Worm (Caenorhabditis elegans) whole organism, mixed stage, embryonic: ENCODE results near the gene sre-6.

ENCODE experiments used
- M03D4.4 ChIP-seq: sonication (generic microtip); optimal IDR thresholded peaks from 2 replicates; lab custom pipeline; 2017; ENCODE audit warnings: mild to moderate bottlenecking, missing genetic modification characterization, missing compliant biosample characterization
- bed-3 ChIP-seq: fragments of 200-800 bp; sonication (Bioruptor generic); optimal IDR thresholded peaks from 3 replicates; lab custom pipeline; 2018; ENCODE audit warnings: mild to moderate bottlenecking, missing genetic modification characterization, moderate library complexity, missing compliant biosample characterization
- blmp-1 ChIP-seq: fragments of 150-350 bp; optimal IDR thresholded peaks from 2 replicates; lab custom pipeline; 2014; ENCODE audit warnings: missing biosample characterization, missing genetic modification characterization
- ceh-43 ChIP-seq: fragments of 200-800 bp; sonication (Bioruptor generic); optimal IDR thresholded peaks from 2 replicates; lab custom pipeline; 2018; ENCODE audit warnings: mild to moderate bottlenecking, missing genetic modification characterization, moderate library complexity, missing compliant biosample characterization
- ceh-83 ChIP-seq: fragments of 200-800 bp; sonication (Bioruptor generic); optimal IDR thresholded peaks from 2 replicates; lab custom pipeline; 2018; ENCODE audit warnings: mild to moderate bottlenecking, missing genetic modification characterization, missing compliant biosample characterization
- ces-1 ChIP-seq: fragments of 150-350 bp; optimal IDR thresholded peaks from 2 replicates; lab custom pipeline; 2014; ENCODE audit warnings: missing biosample characterization, missing genetic modification reagents, missing genetic modification characterization
- cnd-1 ChIP-seq: fragments of 200-800 bp; sonication (Bioruptor generic); optimal IDR thresholded peaks from 2 replicates; lab custom pipeline; 2018; ENCODE audit warnings: mild to moderate bottlenecking, missing genetic modification characterization, missing compliant biosample characterization
- drap-1 ChIP-seq: fragments of 200-800 bp; sonication (Bioruptor generic); optimal IDR thresholded peaks from 3 replicates; lab custom pipeline; 2018; ENCODE audit warnings: mild to moderate bottlenecking, missing genetic modification characterization, missing compliant biosample characterization
- flh-1 ChIP-seq: fragments of 200-800 bp; sonication (Bioruptor generic); optimal IDR thresholded peaks from 2 replicates; lab custom pipeline; 2018; ENCODE audit warnings: mild to moderate bottlenecking, missing genetic modification characterization, moderate library complexity, missing compliant biosample characterization
- ham-2 ChIP-seq: fragments of 200-800 bp; sonication (Bioruptor generic); optimal IDR thresholded peaks from 2 replicates; lab custom pipeline; 2018; ENCODE audit warnings: mild to moderate bottlenecking, missing genetic modification characterization, missing compliant biosample characterization
- hlh-1 ChIP-seq: fragments of 150-350 bp; optimal IDR thresholded peaks from 2 replicates; lab custom pipeline; 2014; ENCODE audit warnings: missing biosample characterization, missing genetic modification reagents, missing genetic modification characterization
- lin-13 ChIP-seq: fragments of 150-350 bp; optimal IDR thresholded peaks from 2 replicates; lab custom pipeline; 2014; ENCODE audit warnings: missing biosample characterization, missing genetic modification characterization
- lin-32 ChIP-seq: fragments of 200-800 bp; sonication (Bioruptor generic); optimal IDR thresholded peaks from 2 replicates; lab custom pipeline; 2018; ENCODE audit warnings: mild to moderate bottlenecking, missing genetic modification characterization, missing compliant biosample characterization
- lsy-2 ChIP-seq: fragments of 150-350 bp; optimal IDR thresholded peaks from 2 replicates; lab custom pipeline; 2014; ENCODE audit warnings: missing biosample characterization, missing genetic modification characterization
- mab-5 ChIP-seq: fragments of 150-350 bp; optimal IDR thresholded peaks from 2 replicates; lab custom pipeline; 2014; ENCODE audit warnings: missing biosample characterization, missing genetic modification characterization
- mep-1 ChIP-seq: fragments of 150-350 bp; optimal IDR thresholded peaks from 2 replicates; lab custom pipeline; 2017; ENCODE audit warnings: missing biosample characterization, missing genetic modification reagents, missing genetic modification characterization, inconsistent platforms
- mls-2 ChIP-seq: sonication (generic microtip); optimal IDR thresholded peaks from 2 replicates; lab custom pipeline; 2016; ENCODE audit warnings: mild to moderate bottlenecking, missing genetic modification characterization, moderate library complexity, missing compliant biosample characterization
- nhr-12 ChIP-seq: fragments of 150-350 bp; optimal IDR thresholded peaks from 2 replicates; lab custom pipeline; 2014; ENCODE audit warnings: missing biosample characterization, missing genetic modification characterization
- nhr-237 ChIP-seq: fragments of 150-350 bp; optimal IDR thresholded peaks from 2 replicates; lab custom pipeline; 2014; ENCODE audit warnings: missing biosample characterization, missing genetic modification characterization
- nhr-28 ChIP-seq: fragments of 150-350 bp; optimal IDR thresholded peaks from 2 replicates; lab custom pipeline; 2014; ENCODE audit warnings: missing biosample characterization, missing genetic modification characterization
- nhr-76 ChIP-seq: sonication (generic microtip); optimal IDR thresholded peaks from 2 replicates; lab custom pipeline; 2017; ENCODE audit warnings: missing biosample characterization, missing genetic modification characterization
- pha-4 ChIP-seq: fragments of 150-350 bp; optimal IDR thresholded peaks from 2 replicates; lab custom pipeline; 2018; ENCODE audit warnings: missing biosample characterization, missing genetic modification reagents, missing genetic modification characterization
- sem-2 ChIP-seq: fragments of 200-800 bp; sonication (Bioruptor generic); optimal IDR thresholded peaks from 2 replicates; lab custom pipeline; 2018; ENCODE audit warnings: mild to moderate bottlenecking, missing genetic modification characterization, missing compliant biosample characterization
- snpc-4 ChIP-seq: fragments of 150-350 bp; optimal IDR thresholded peaks from 2 replicates; lab custom pipeline; 2014; ENCODE audit warnings: missing biosample characterization, missing genetic modification characterization
- sptf-1 ChIP-seq: sonication (generic microtip); optimal IDR thresholded peaks from 2 replicates; lab custom pipeline; 2017; ENCODE audit warnings: mild to moderate bottlenecking, missing genetic modification characterization, moderate library complexity, missing compliant biosample characterization
- tbx-8 ChIP-seq: fragments of 200-800 bp; sonication (Bioruptor generic); optimal IDR thresholded peaks from 2 replicates; lab custom pipeline; 2018; ENCODE audit warnings: mild to moderate bottlenecking, missing genetic modification characterization, moderate library complexity, missing compliant biosample characterization
- unc-120 ChIP-seq: sonication (generic microtip); optimal IDR thresholded peaks from 2 replicates; lab custom pipeline; 2017; ENCODE audit warnings: missing genetic modification characterization, missing compliant biosample characterization; ENCODE audit not compliant: poor library complexity, severe bottlenecking
- unc-39 ChIP-seq: fragments of 150-350 bp; optimal IDR thresholded peaks from 2 replicates; lab custom pipeline; 2014; ENCODE audit warnings: missing biosample characterization, missing genetic modification characterization
- unc-62 ChIP-seq: fragments of 150-350 bp; optimal IDR thresholded peaks from 2 replicates; lab custom pipeline; 2014; ENCODE audit warnings: missing biosample characterization, missing genetic modification reagents, missing genetic modification characterization
- zip-8 ChIP-seq: fragments of 150-350 bp; optimal IDR thresholded peaks from 2 replicates; lab custom pipeline; 2014; ENCODE audit warnings: missing biosample characterization, missing genetic modification characterization

The sre-6 gene

ce11 chrV:10736756-10737155, 25.8 kb downstream of the sre-6 start, which contains the start of the genes mre-11 and wdr-5.3:
mre-11 (minus strand) TSS chrV:10736868.
wdr-5.3 (plus strand) TSS chrV:10737116.
- peak; percentile 23 for TF ChIP-seq lin-13 (tag; lab: Kevin White, UChicago)
- no peak for TF ChIP-seq ces-1

- TF ChIP-seq mab-5 (tag; lab: Kevin White, UChicago) (no peak), pha-4 (tag; lab: Kevin White, UChicago) (no peak), sem-2 (no peak), nhr-237 (tag; lab: Kevin White, UChicago) (no peak), sptf-1 (tag; lab: Kevin White, UChicago) (no peak), lin-32 (GFP tag; lab: Kevin White, UChicago) (no peak)
Observed at ce11 chrV:10731989-10732472, 30.6 kb downstream of the sre-6 start, which contains the start of gene T28B11.1. T28B11.1 (minus strand) TSS chrV:10732422.

- TF ChIP-seq M03D4.4 (tag; lab: Kevin White, UChicago), result no peak
- TF ChIP-seq unc-39 (tag; lab: Kevin White, UChicago), result no peak
- peak; percentile 41 for TF ChIP-seq hlh-1 (tag; lab: Kevin White, UChicago)
- TF ChIP-seq unc-62 (GFP tag; lab: Kevin White, UChicago), result peak; percentile 21
Observed at ce11 chrV:10730824-10731416, 31.7 kb downstream of the sre-6 start.

ce11 chrV:10729456-10729904, 33.1 kb downstream of the sre-6 start:
- no peak for TF ChIP-seq hlh-1 (tag; lab: Kevin White, UChicago)
- no peak for TF ChIP-seq bed-3 (GFP tag; lab: Kevin White, UChicago)
- no peak for TF ChIP-seq nhr-76 (tag; lab: Kevin White, UChicago)
- TF ChIP-seq, all 35 proteins: peak for 0

ce11 chrV:10727651-10728050, 34.9 kb downstream of the sre-6 start:
- TF ChIP-seq unc-39 (tag; lab: Kevin White, UChicago), result no peak
- peak; percentile 59 for TF ChIP-seq mab-5 (tag; lab: Kevin White, UChicago)
- TF ChIP-seq unc-120 (tag; lab: Kevin White, UChicago), result peak; percentile 12
- no peak for TF ChIP-seq M03D4.4 (tag; lab: Kevin White, UChicago)
- peak; percentile 98 for TF ChIP-seq unc-62 (GFP tag; lab: Kevin White, UChicago)
- no peak for TF ChIP-seq mep-1 (tag; lab: Kevin White, UChicago)
- TF ChIP-seq ham-2, result no peak
- peak; percentile 13 for TF ChIP-seq hlh-1 (tag; lab: Kevin White, UChicago)
- TF ChIP-seq cnd-1 (tag; lab: Kevin White, UChicago), result no peak

- TF ChIP-seq snpc-4 (tag; lab: Kevin White, UChicago) (no peak), unc-120 (tag; lab: Kevin White, UChicago) (no peak), lin-13 (tag; lab: Kevin White, UChicago) (no peak), ceh-43 (GFP tag; lab: Kevin White, UChicago) (no peak), nhr-237 (tag; lab: Kevin White, UChicago) (no peak), sptf-1 (tag; lab: Kevin White, UChicago) (no peak), blmp-1 (tag; lab: Kevin White, UChicago) (no peak), nhr-28 (no peak), mls-2 (tag; lab: Kevin White, UChicago) (no peak), pha-4 (tag; lab: Kevin White, UChicago) (no peak), drap-1 (GFP tag; lab: Kevin White, UChicago) (no peak), ham-2 (no peak), zip-8 (tag; lab: Kevin White, UChicago) (no peak), cnd-1 (tag; lab: Kevin White, UChicago) (no peak)
Observed at ce11 chrV:10726691-10727090, 35.9 kb downstream of the sre-6 start.

- TF ChIP-seq M03D4.4 (tag; lab: Kevin White, UChicago) (no peak), nhr-12 (tag; lab: Kevin White, UChicago) (no peak), ces-1 (no peak), ham-2 (no peak), lsy-2 (tag; lab: Kevin White, UChicago) (no peak), unc-62 (GFP tag; lab: Kevin White, UChicago) (no peak), flh-1 (GFP tag; lab: Kevin White, UChicago) (no peak), sptf-1 (tag; lab: Kevin White, UChicago) (no peak), mab-5 (tag; lab: Kevin White, UChicago) (no peak), sem-2 (no peak), tbx-8 (GFP tag; lab: Kevin White, UChicago) (no peak), cnd-1 (tag; lab: Kevin White, UChicago) (no peak), ceh-83 (GFP tag; lab: Kevin White, UChicago) (no peak)
- TF ChIP-seq, all 35 proteins: peak for 0
Observed at ce11 chrV:10725424-10725951, 37.1 kb downstream of the sre-6 start.
